Fruit fly (Drosophila melanogaster) whole organism, embryonic: Measurements from ENCODE around the gene Leash.

Source experiments
- Atf6 ChIP-seq: fragments of 200-800 bp; sonication (Bioruptor generic); IDR thresholded peaks from 2 replicates; pipeline ENCODE4 v1.3.6; 2022; ENCODE audit warnings: missing biosample characterization, missing genetic modification characterization
- B-H1 ChIP-seq: fragments of 200-800 bp; sonication (Bioruptor generic); IDR thresholded peaks from 3 replicates; pipeline ENCODE4 v1.3.6; 2022; ENCODE audit warnings: missing biosample characterization, missing genetic modification characterization
- CG10147 ChIP-seq: fragments of 200-800 bp; sonication (Bioruptor generic); optimal IDR thresholded peaks from 2 replicates; lab custom pipeline; 2019; ENCODE audit warnings: missing biosample characterization, mild to moderate bottlenecking, missing genetic modification characterization, moderate library complexity
- CG10209 ChIP-seq: fragments of 200-800 bp; sonication (Bioruptor generic); optimal IDR thresholded peaks from 3 replicates; lab custom pipeline; 2017; ENCODE audit warnings: missing biosample characterization, mild to moderate bottlenecking, missing genetic modification characterization, missing genetic modification reagents
- CG1024 ChIP-seq: fragments of 200-800 bp; sonication (Bioruptor generic); IDR thresholded peaks from 2 replicates; pipeline ENCODE4 v1.3.6; 2022; ENCODE audit warnings: missing biosample characterization, missing genetic modification characterization
- CG10565 ChIP-seq: fragments of 200-800 bp; sonication (Bioruptor generic); optimal IDR thresholded peaks from 3 replicates; lab custom pipeline; 2016; ENCODE audit warnings: missing biosample characterization, mild to moderate bottlenecking, missing genetic modification characterization
- CG12942 ChIP-seq: fragments of 200-800 bp; sonication (Bioruptor generic); optimal IDR thresholded peaks from 3 replicates; lab custom pipeline; 2016; ENCODE audit warnings: missing biosample characterization, missing genetic modification characterization
- CG13123 ChIP-seq: fragments of 200-800 bp; sonication (Bioruptor generic); optimal IDR thresholded peaks from 2 replicates; lab custom pipeline; 2016; ENCODE audit warnings: missing biosample characterization, missing genetic modification characterization
- CG13624 ChIP-seq: fragments of 200-800 bp; sonication (Bioruptor generic); optimal IDR thresholded peaks from 2 replicates; lab custom pipeline; 2016; ENCODE audit warnings: missing biosample characterization, missing genetic modification characterization
- CG14441 ChIP-seq: fragments of 200-800 bp; sonication (Bioruptor generic); IDR thresholded peaks from 2 replicates; pipeline ENCODE4 v1.3.6; 2022; ENCODE audit warnings: missing biosample characterization, missing genetic modification characterization
- CG15514 ChIP-seq: fragments of 200-800 bp; sonication (Bioruptor generic); optimal IDR thresholded peaks from 3 replicates; lab custom pipeline; 2017; ENCODE audit warnings: missing biosample characterization, missing genetic modification characterization, mild to moderate bottlenecking, moderate library complexity, missing genetic modification reagents
- CG16815 ChIP-seq: fragments of 200-800 bp; sonication (Bioruptor generic); optimal IDR thresholded peaks from 3 replicates; lab custom pipeline; 2017; ENCODE audit warnings: missing biosample characterization, mild to moderate bottlenecking, missing genetic modification characterization
- CG17186 ChIP-seq: fragments of 200-800 bp; sonication (Bioruptor generic); optimal IDR thresholded peaks from 3 replicates; lab custom pipeline; 2017; ENCODE audit warnings: missing biosample characterization, missing genetic modification reagents, missing genetic modification characterization
- CG17359 ChIP-seq: fragments of 200-800 bp; sonication (Bioruptor generic); optimal IDR thresholded peaks from 3 replicates; lab custom pipeline; 2018; ENCODE audit warnings: missing biosample characterization, mild to moderate bottlenecking, missing genetic modification characterization, moderate library complexity
- CG2116 ChIP-seq: fragments of 200-800 bp; sonication (Bioruptor generic); optimal IDR thresholded peaks from 3 replicates; lab custom pipeline; 2018; ENCODE audit warnings: missing biosample characterization, mild to moderate bottlenecking, missing genetic modification characterization
- CG3163 ChIP-seq: fragments of 200-800 bp; sonication (Bioruptor generic); optimal IDR thresholded peaks from 3 replicates; lab custom pipeline; 2016; ENCODE audit warnings: missing biosample characterization, missing genetic modification characterization
- CG4707 ChIP-seq: fragments of 200-800 bp; sonication (Bioruptor generic); optimal IDR thresholded peaks from 2 replicates; lab custom pipeline; 2018; ENCODE audit warnings: missing biosample characterization, mild to moderate bottlenecking, missing genetic modification characterization, moderate library complexity
- CG4854 ChIP-seq: fragments of 200-800 bp; sonication (Bioruptor generic); optimal IDR thresholded peaks from 2 replicates; lab custom pipeline; 2016; ENCODE audit warnings: missing biosample characterization, missing genetic modification characterization, inconsistent platforms
- CG6683 ChIP-seq: fragments of 200-800 bp; sonication (Bioruptor generic); optimal IDR thresholded peaks from 2 replicates; lab custom pipeline; 2017; ENCODE audit warnings: missing biosample characterization, mild to moderate bottlenecking, missing genetic modification characterization, missing genetic modification reagents
- CG8089 ChIP-seq: fragments of 200-800 bp; sonication (Bioruptor generic); optimal IDR thresholded peaks from 3 replicates; lab custom pipeline; 2016; ENCODE audit warnings: missing biosample characterization, missing genetic modification characterization
- Fer1 ChIP-seq: fragments of 200-800 bp; sonication (Bioruptor generic); optimal IDR thresholded peaks from 2 replicates; lab custom pipeline; 2017; ENCODE audit warnings: missing biosample characterization, mild to moderate bottlenecking, missing genetic modification characterization
- Gug ChIP-seq: fragments of 200-800 bp; sonication (Bioruptor generic); IDR thresholded peaks from 4 replicates; pipeline ENCODE4 v1.3.6; 2022; ENCODE audit warnings: missing biosample characterization, missing genetic modification characterization
- MBD-R2 ChIP-seq: fragments of 200-800 bp; sonication (Bioruptor generic); IDR thresholded peaks from 2 replicates; pipeline ENCODE4 v1.3.6; 2022; ENCODE audit warnings: missing biosample characterization, missing genetic modification characterization
- MTF-1 ChIP-seq: fragments of 200-800 bp; sonication (Bioruptor generic); optimal IDR thresholded peaks from 2 replicates; lab custom pipeline; 2018; ENCODE audit warnings: missing biosample characterization, mild to moderate bottlenecking, missing genetic modification characterization, borderline replicate concordance
- Nf-YC ChIP-seq: fragments of 200-800 bp; optimal IDR thresholded peaks from 3 replicates; lab custom pipeline; 2019; ENCODE audit warnings: missing biosample characterization, mild to moderate bottlenecking, missing genetic modification characterization, moderate library complexity
- Oaz ChIP-seq: fragments of 200-800 bp; sonication (Bioruptor generic); IDR thresholded peaks from 2 replicates; pipeline ENCODE4 v1.3.6; 2022; ENCODE audit warnings: missing biosample characterization, missing genetic modification characterization
- Taf1 ChIP-seq: fragments of 200-800 bp; sonication (Bioruptor generic); IDR thresholded peaks from 2 replicates; pipeline ENCODE4 v1.3.6; 2022; ENCODE audit warnings: missing biosample characterization, missing genetic modification characterization
- Trl ChIP-seq, 3 experiments: fragments of >200 bp in 2 of 3; fragments of 200-800 bp in 1 of 3; sonication (Bioruptor generic) in 1 of 3; optimal IDR thresholded peaks; 2 replicates in 1 of 3; 3 replicates in 2 of 3; lab custom pipeline; 2016 to 2017; ENCODE audit warnings: missing biosample characterization in 1 of 3, missing genetic modification characterization in 1 of 3
- abd-A ChIP-seq: fragments of 200-800 bp; sonication (Bioruptor generic); optimal IDR thresholded peaks from 3 replicates; lab custom pipeline; 2019; ENCODE audit warnings: missing biosample characterization, mild to moderate bottlenecking, missing genetic modification characterization, moderate library complexity
- ato ChIP-seq: fragments of 200-800 bp; sonication (Bioruptor generic); IDR thresholded peaks from 2 replicates; pipeline ENCODE4 v1.3.6; 2022; ENCODE audit warnings: missing biosample characterization, missing genetic modification characterization; ENCODE audit not compliant: partially characterized antibody
- bab2 ChIP-seq: fragments of 200-800 bp; sonication (Bioruptor generic); optimal IDR thresholded peaks from 2 replicates; lab custom pipeline; 2016; ENCODE audit warnings: missing biosample characterization, missing genetic modification characterization
- br ChIP-seq: fragments of >200 bp; optimal IDR thresholded peaks from 2 replicates; lab custom pipeline; 2017
- ci ChIP-seq: fragments of 200-800 bp; sonication (Bioruptor generic); IDR thresholded peaks from 3 replicates; pipeline ENCODE4 v1.3.6; 2022; ENCODE audit warnings: missing biosample characterization, missing genetic modification characterization
- corto ChIP-seq: fragments of 200-800 bp; sonication (Bioruptor generic); optimal IDR thresholded peaks from 2 replicates; lab custom pipeline; 2016; ENCODE audit warnings: missing biosample characterization, mild to moderate bottlenecking, missing genetic modification characterization, moderate library complexity
- en ChIP-seq: fragments of 200-800 bp; sonication (Bioruptor generic); optimal IDR thresholded peaks from 2 replicates; lab custom pipeline; 2016; ENCODE audit warnings: missing biosample characterization, missing genetic modification characterization
- gcm ChIP-seq: fragments of 200-800 bp; sonication (Bioruptor generic); optimal IDR thresholded peaks from 2 replicates; lab custom pipeline; 2019; ENCODE audit warnings: missing biosample characterization, mild to moderate bottlenecking, missing genetic modification characterization, moderate library complexity
- ham ChIP-seq: fragments of 200-800 bp; sonication (Bioruptor generic); IDR thresholded peaks from 2 replicates; pipeline ENCODE4 v1.3.6; 2022; ENCODE audit warnings: missing biosample characterization, missing genetic modification characterization
- hb ChIP-seq: fragments of 200-800 bp; sonication (Bioruptor generic); IDR thresholded peaks from 3 replicates; pipeline ENCODE4 v1.3.6; 2022; ENCODE audit warnings: missing biosample characterization, missing genetic modification characterization; ENCODE audit not compliant: partially characterized antibody
- kay ChIP-seq: fragments of 200-800 bp; sonication (Bioruptor generic); optimal IDR thresholded peaks from 2 replicates; lab custom pipeline; 2016; ENCODE audit warnings: missing biosample characterization, missing genetic modification characterization
- lbe ChIP-seq: fragments of 200-800 bp; sonication (Bioruptor generic); optimal IDR thresholded peaks from 2 replicates; lab custom pipeline; 2016; ENCODE audit warnings: missing biosample characterization, mild to moderate bottlenecking, missing genetic modification characterization
- nmo ChIP-seq: fragments of 200-800 bp; sonication (Bioruptor generic); optimal IDR thresholded peaks from 2 replicates; lab custom pipeline; 2018; ENCODE audit warnings: missing biosample characterization, mild to moderate bottlenecking, missing genetic modification characterization, moderate library complexity
- org-1 ChIP-seq: fragments of 200-800 bp; sonication (Bioruptor generic); optimal IDR thresholded peaks from 2 replicates; lab custom pipeline; 2017; ENCODE audit warnings: missing biosample characterization, missing genetic modification characterization
- psq ChIP-seq: fragments of 200-800 bp; sonication (Bioruptor generic); optimal IDR thresholded peaks from 2 replicates; lab custom pipeline; 2017; ENCODE audit warnings: missing biosample characterization, missing genetic modification characterization
- ranshi ChIP-seq: fragments of 200-800 bp; sonication (Bioruptor generic); IDR thresholded peaks from 2 replicates; pipeline ENCODE4 v1.3.6; 2022; ENCODE audit warnings: missing biosample characterization, missing genetic modification characterization
- sens-2 ChIP-seq: fragments of 200-800 bp; sonication (Bioruptor generic); IDR thresholded peaks from 2 replicates; pipeline ENCODE4 v1.3.6; 2022; ENCODE audit warnings: missing biosample characterization, missing genetic modification characterization
- seq ChIP-seq: fragments of 200-800 bp; sonication (Bioruptor generic); IDR thresholded peaks from 2 replicates; pipeline ENCODE4 v1.3.6; 2022; ENCODE audit warnings: missing biosample characterization, missing genetic modification characterization
- vnd ChIP-seq: fragments of 200-800 bp; sonication (Bioruptor generic); IDR thresholded peaks from 3 replicates; pipeline ENCODE4 v1.3.6; 2022; ENCODE audit warnings: missing biosample characterization, missing genetic modification characterization; ENCODE audit not compliant: partially characterized antibody
- z ChIP-seq: fragments of 200-800 bp; sonication (Bioruptor generic); IDR thresholded peaks from 3 replicates; pipeline ENCODE4 v1.3.6; 2022; ENCODE audit warnings: missing biosample characterization, missing genetic modification characterization

Gene Leash

dm6 chr3R:10875515-10876434 lies 9.6 kb upstream of the Leash start, which contains the start of gene Sodh2 (continued):
- peak; percentile 54 for TF ChIP-seq CG2116
- TF ChIP-seq Atf6 (GFP tag; lab: Robert Waterston, UW): peak; percentile 78
- TF ChIP-seq hb (GFP tag; lab: Robert Waterston, UW): no peak
- no peak for TF ChIP-seq CG10565 (GFP tag; lab: Kevin White, UChicago)
- TF ChIP-seq seq (GFP tag; lab: Robert Waterston, UW): peak; percentile 74
- peak in 1 of 2 experiments; percentile 28 for TF ChIP-seq Trl (optimal IDR thresholded peaks at IDR 0.05; lab: Kevin White, UChicago)
- peak; percentile 25 for TF ChIP-seq Trl (GFP tag; optimal IDR thresholded peaks at IDR 0.05; lab: Kevin White, UChicago)
- peak; percentile 47; the same call in 1 of the 2 replicates for TF ChIP-seq MBD-R2 (GFP tag; lab: Robert Waterston, UW)
- TF ChIP-seq ham (GFP tag; lab: Robert Waterston, UW): peak; percentile 34; the same call in 1 of the 2 replicates
- peak; percentile 64; the same call in 1 of the 2 replicates for TF ChIP-seq Taf1 (GFP tag; lab: Robert Waterston, UW)
- peak; percentile 32 for TF ChIP-seq CG12942 (GFP tag; lab: Kevin White, UChicago)
- TF ChIP-seq nmo (GFP tag; lab: Kevin White, UChicago): peak; percentile 61
- TF ChIP-seq gcm (GFP tag; lab: Kevin White, UChicago): peak; percentile 67
- TF ChIP-seq corto (GFP tag; lab: Kevin White, UChicago): peak; percentile 50
- peak; percentile 23 for TF ChIP-seq ranshi
- peak; percentile 86 for TF ChIP-seq lbe (GFP tag; lab: Kevin White, UChicago)
- peak; percentile 85 for TF ChIP-seq CG15514 (GFP tag; lab: Kevin White, UChicago)
- TF ChIP-seq MTF-1 (GFP tag; lab: Kevin White, UChicago): peak; percentile 88
- peak; percentile 44 for TF ChIP-seq CG4854 (GFP tag; lab: Kevin White, UChicago)
- TF ChIP-seq sens-2 (GFP tag; lab: Robert Waterston, UW): no peak
- TF ChIP-seq br: no peak
- TF ChIP-seq ci: peak; percentile 84
- 0 out of 2 replicates have a peak, but pooled peaks have one; percentile 38 for TF ChIP-seq CG1024 (GFP tag; lab: Robert Waterston, UW)
- no peak for TF ChIP-seq psq (GFP tag; lab: Kevin White, UChicago)
- peak; percentile 75 for TF ChIP-seq org-1
- peak; percentile 22 for TF ChIP-seq bab2 (GFP tag; lab: Kevin White, UChicago)
- no peak for TF ChIP-seq ato (GFP tag; lab: Robert Waterston, UW)
- TF ChIP-seq CG17359 (tag; lab: Kevin White, UChicago): peak; percentile 59
- TF ChIP-seq en (GFP tag; lab: Kevin White, UChicago): peak; percentile 28
- TF ChIP-seq CG13123 (GFP tag; lab: Kevin White, UChicago): peak; percentile 23
- peak; percentile 58 for TF ChIP-seq abd-A (tag; lab: Kevin White, UChicago)
- TF ChIP-seq CG6683 (GFP tag; lab: Kevin White, UChicago): peak; percentile 75
- TF ChIP-seq CG10147 (GFP tag; lab: Kevin White, UChicago): peak; percentile 74
- TF ChIP-seq Oaz (GFP tag; lab: Robert Waterston, UW): 0 out of 2 replicates have a peak, but pooled peaks have one; percentile 25
- TF ChIP-seq z: 0 out of 3 replicates have a peak, but pooled peaks have one; percentile 38
- TF ChIP-seq CG8089 (GFP tag; lab: Kevin White, UChicago): peak; percentile 29
- peak; percentile 37 for TF ChIP-seq CG13624 (GFP tag; lab: Kevin White, UChicago)
- peak; percentile 88 for TF ChIP-seq CG14441 (GFP tag; lab: Robert Waterston, UW)
- peak; percentile 73; the same call in 2 of the 4 replicates for TF ChIP-seq Gug (GFP tag; lab: Robert Waterston, UW)
- peak; percentile 33 for TF ChIP-seq CG3163
- TF ChIP-seq B-H1 (GFP tag; lab: Robert Waterston, UW): no peak; the same call in 2 of the 3 replicates
- peak; percentile 92 for TF ChIP-seq Fer1 (GFP tag; lab: Kevin White, UChicago)
- no peak for TF ChIP-seq CG17186
- peak; percentile 72 for TF ChIP-seq CG4707 (GFP tag; lab: Kevin White, UChicago)
- no peak for TF ChIP-seq vnd (GFP tag; lab: Robert Waterston, UW)
- peak; percentile 64 for TF ChIP-seq Nf-YC (tag; lab: Kevin White, UChicago)
- TF ChIP-seq kay (GFP tag; lab: Kevin White, UChicago): no peak
- peak; percentile 73 for TF ChIP-seq CG10209 (GFP tag; lab: Kevin White, UChicago)
- peak; percentile 56 for TF ChIP-seq CG16815 (GFP tag; lab: Kevin White, UChicago)
